Worm (Caenorhabditis elegans) whole organism, mixed stage, embryonic: ENCODE measurements around the gene Y48G9A.7.
A peak's percentile ranks its signal among the peaks of the same experiment; 100 is the strongest.

Source experiments
- M03D4.4 ChIP-seq: sonication (generic microtip); optimal IDR thresholded peaks from 2 replicates; lab custom pipeline; 2017; ENCODE audit warnings: mild to moderate bottlenecking, missing genetic modification characterization, missing compliant biosample characterization
- blmp-1 ChIP-seq: fragments of 150-350 bp; optimal IDR thresholded peaks from 2 replicates; lab custom pipeline; 2014; ENCODE audit warnings: missing biosample characterization, missing genetic modification characterization
- ceh-39 ChIP-seq: fragments of 150-350 bp; optimal IDR thresholded peaks from 2 replicates; lab custom pipeline; 2014; ENCODE audit warnings: missing biosample characterization, missing genetic modification characterization
- ceh-43 ChIP-seq: fragments of 200-800 bp; sonication (Bioruptor generic); optimal IDR thresholded peaks from 2 replicates; lab custom pipeline; 2018; ENCODE audit warnings: mild to moderate bottlenecking, missing genetic modification characterization, moderate library complexity, missing compliant biosample characterization
- ceh-83 ChIP-seq: fragments of 200-800 bp; sonication (Bioruptor generic); optimal IDR thresholded peaks from 2 replicates; lab custom pipeline; 2018; ENCODE audit warnings: mild to moderate bottlenecking, missing genetic modification characterization, missing compliant biosample characterization
- ces-1 ChIP-seq: fragments of 150-350 bp; optimal IDR thresholded peaks from 2 replicates; lab custom pipeline; 2014; ENCODE audit warnings: missing biosample characterization, missing genetic modification reagents, missing genetic modification characterization
- drap-1 ChIP-seq: fragments of 200-800 bp; sonication (Bioruptor generic); optimal IDR thresholded peaks from 3 replicates; lab custom pipeline; 2018; ENCODE audit warnings: mild to moderate bottlenecking, missing genetic modification characterization, missing compliant biosample characterization
- elt-1 ChIP-seq: sonication (generic microtip); optimal IDR thresholded peaks from 2 replicates; lab custom pipeline; 2017; ENCODE audit warnings: missing genetic modification characterization, mild to moderate bottlenecking, missing compliant biosample characterization, antibody characterized with exemption, moderate library complexity, borderline replicate concordance; ENCODE audit not compliant: insufficient read depth
- elt-3 ChIP-seq: fragments of 150-350 bp; optimal IDR thresholded peaks from 2 replicates; lab custom pipeline; 2014; ENCODE audit warnings: missing biosample characterization, missing genetic modification characterization
- flh-1 ChIP-seq: fragments of 200-800 bp; sonication (Bioruptor generic); optimal IDR thresholded peaks from 2 replicates; lab custom pipeline; 2018; ENCODE audit warnings: mild to moderate bottlenecking, missing genetic modification characterization, moderate library complexity, missing compliant biosample characterization
- ham-2 ChIP-seq: fragments of 200-800 bp; sonication (Bioruptor generic); optimal IDR thresholded peaks from 2 replicates; lab custom pipeline; 2018; ENCODE audit warnings: mild to moderate bottlenecking, missing genetic modification characterization, missing compliant biosample characterization
- lin-13 ChIP-seq: fragments of 150-350 bp; optimal IDR thresholded peaks from 2 replicates; lab custom pipeline; 2014; ENCODE audit warnings: missing biosample characterization, missing genetic modification characterization
- lin-32 ChIP-seq: fragments of 200-800 bp; sonication (Bioruptor generic); optimal IDR thresholded peaks from 2 replicates; lab custom pipeline; 2018; ENCODE audit warnings: mild to moderate bottlenecking, missing genetic modification characterization, missing compliant biosample characterization
- lsy-2 ChIP-seq: fragments of 150-350 bp; optimal IDR thresholded peaks from 2 replicates; lab custom pipeline; 2014; ENCODE audit warnings: missing biosample characterization, missing genetic modification characterization
- mab-5 ChIP-seq: fragments of 150-350 bp; optimal IDR thresholded peaks from 2 replicates; lab custom pipeline; 2014; ENCODE audit warnings: missing biosample characterization, missing genetic modification characterization
- mep-1 ChIP-seq: fragments of 150-350 bp; optimal IDR thresholded peaks from 2 replicates; lab custom pipeline; 2017; ENCODE audit warnings: missing biosample characterization, missing genetic modification reagents, missing genetic modification characterization, inconsistent platforms
- mls-2 ChIP-seq: sonication (generic microtip); optimal IDR thresholded peaks from 2 replicates; lab custom pipeline; 2016; ENCODE audit warnings: mild to moderate bottlenecking, missing genetic modification characterization, moderate library complexity, missing compliant biosample characterization
- nhr-12 ChIP-seq: fragments of 150-350 bp; optimal IDR thresholded peaks from 2 replicates; lab custom pipeline; 2014; ENCODE audit warnings: missing biosample characterization, missing genetic modification characterization
- nhr-2 ChIP-seq: fragments of 150-350 bp; optimal IDR thresholded peaks from 2 replicates; lab custom pipeline; 2014; ENCODE audit warnings: missing biosample characterization, missing genetic modification characterization
- nhr-237 ChIP-seq: fragments of 150-350 bp; optimal IDR thresholded peaks from 2 replicates; lab custom pipeline; 2014; ENCODE audit warnings: missing biosample characterization, missing genetic modification characterization
- nhr-28 ChIP-seq: fragments of 150-350 bp; optimal IDR thresholded peaks from 2 replicates; lab custom pipeline; 2014; ENCODE audit warnings: missing biosample characterization, missing genetic modification characterization
- nhr-76 ChIP-seq: sonication (generic microtip); optimal IDR thresholded peaks from 2 replicates; lab custom pipeline; 2017; ENCODE audit warnings: missing biosample characterization, missing genetic modification characterization
- pha-4 ChIP-seq: fragments of 150-350 bp; optimal IDR thresholded peaks from 2 replicates; lab custom pipeline; 2018; ENCODE audit warnings: missing biosample characterization, missing genetic modification reagents, missing genetic modification characterization
- sem-2 ChIP-seq: fragments of 200-800 bp; sonication (Bioruptor generic); optimal IDR thresholded peaks from 2 replicates; lab custom pipeline; 2018; ENCODE audit warnings: mild to moderate bottlenecking, missing genetic modification characterization, missing compliant biosample characterization
- snpc-4 ChIP-seq: fragments of 150-350 bp; optimal IDR thresholded peaks from 2 replicates; lab custom pipeline; 2014; ENCODE audit warnings: missing biosample characterization, missing genetic modification characterization
- sptf-1 ChIP-seq: sonication (generic microtip); optimal IDR thresholded peaks from 2 replicates; lab custom pipeline; 2017; ENCODE audit warnings: mild to moderate bottlenecking, missing genetic modification characterization, moderate library complexity, missing compliant biosample characterization
- tbx-8 ChIP-seq: fragments of 200-800 bp; sonication (Bioruptor generic); optimal IDR thresholded peaks from 2 replicates; lab custom pipeline; 2018; ENCODE audit warnings: mild to moderate bottlenecking, missing genetic modification characterization, moderate library complexity, missing compliant biosample characterization
- unc-39 ChIP-seq: fragments of 150-350 bp; optimal IDR thresholded peaks from 2 replicates; lab custom pipeline; 2014; ENCODE audit warnings: missing biosample characterization, missing genetic modification characterization
- unc-62 ChIP-seq: fragments of 150-350 bp; optimal IDR thresholded peaks from 2 replicates; lab custom pipeline; 2014; ENCODE audit warnings: missing biosample characterization, missing genetic modification reagents, missing genetic modification characterization
- zip-8 ChIP-seq: fragments of 150-350 bp; optimal IDR thresholded peaks from 2 replicates; lab custom pipeline; 2014; ENCODE audit warnings: missing biosample characterization, missing genetic modification characterization
- ztf-11 ChIP-seq: fragments of 150-350 bp; optimal IDR thresholded peaks from 2 replicates; lab custom pipeline; 2014; ENCODE audit warnings: missing biosample characterization, missing genetic modification characterization

Gene Y48G9A.7

DNA sequence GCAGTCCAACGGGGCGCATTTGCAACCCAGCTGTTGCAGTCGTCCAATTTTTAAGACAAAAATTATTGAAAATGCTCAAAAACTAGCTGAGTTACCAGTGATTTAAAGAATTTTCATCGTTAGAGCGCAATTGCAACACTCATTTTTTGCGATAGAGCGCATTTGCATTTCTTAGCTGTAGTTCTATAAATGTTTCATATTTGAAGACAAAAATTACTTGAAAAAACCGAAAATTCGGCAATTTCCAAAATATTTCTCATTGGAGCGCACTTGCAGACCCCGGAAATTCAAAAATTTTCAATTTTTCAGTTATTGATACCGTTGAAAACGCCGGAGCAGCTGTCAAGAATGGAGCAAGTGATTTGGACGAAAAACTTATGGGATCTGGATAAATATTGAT lies 1.7 kb downstream of the Y48G9A.7 start:
- no peak for TF ChIP-seq sem-2 (GFP tag; lab: Kevin White, UChicago)

ce11 chrIII:2112601-2113176 lies 2.3 kb downstream of the Y48G9A.7 start:
- peak; percentile 56 for TF ChIP-seq ceh-39 (tag; lab: Kevin White, UChicago)
- no peak for TF ChIP-seq lin-32 (GFP tag; lab: Kevin White, UChicago)

DNA sequence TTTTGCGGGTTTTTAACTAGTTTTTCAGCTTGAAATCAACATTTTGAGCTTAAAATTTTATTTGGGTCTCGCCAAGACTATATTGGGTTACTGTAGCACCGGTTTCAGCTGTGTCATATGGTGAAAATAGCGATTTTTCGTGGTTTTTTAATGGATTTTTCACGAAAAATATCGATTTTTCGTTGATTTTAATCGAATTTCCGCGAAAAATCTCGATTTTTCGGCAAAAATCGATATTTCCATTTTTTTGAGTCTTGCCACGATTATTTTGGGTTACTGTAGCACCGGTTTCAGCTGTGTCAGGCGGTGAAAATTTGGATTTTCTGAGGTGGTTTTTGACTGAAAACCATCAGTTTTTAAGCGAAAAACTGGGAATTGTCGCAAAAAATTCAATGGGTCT lies 5.0 kb downstream of the Y48G9A.7 start:
- TF ChIP-seq ceh-83 (GFP tag; lab: Kevin White, UChicago) (no peak), sptf-1 (tag; lab: Kevin White, UChicago) (no peak), pha-4 (tag; lab: Kevin White, UChicago) (no peak), ham-2 (no peak), tbx-8 (no peak), nhr-12 (tag; lab: Kevin White, UChicago) (no peak), unc-39 (no peak), elt-3 (no peak), nhr-2 (no peak), ceh-43 (GFP tag; lab: Kevin White, UChicago) (no peak), nhr-76 (tag; lab: Kevin White, UChicago) (no peak), lin-13 (no peak), blmp-1 (tag; lab: Kevin White, UChicago) (no peak), ces-1 (GFP tag; lab: Kevin White, UChicago) (no peak), lin-32 (GFP tag; lab: Kevin White, UChicago) (no peak), lsy-2 (tag; lab: Kevin White, UChicago) (no peak), elt-1 (tag; lab: Kevin White, UChicago) (no peak), ceh-39 (tag; lab: Kevin White, UChicago) (no peak), mls-2 (tag; lab: Kevin White, UChicago) (no peak), nhr-237 (no peak)

- no peak for TF ChIP-seq ceh-83 (GFP tag; lab: Kevin White, UChicago)
- no peak for TF ChIP-seq elt-3
- TF ChIP-seq nhr-2, result no peak
- no peak for TF ChIP-seq unc-62 (GFP tag; lab: Kevin White, UChicago)
- TF ChIP-seq nhr-12 (tag; lab: Kevin White, UChicago), result no peak
- no peak for TF ChIP-seq mab-5
These were observed 6.4 kb downstream of the Y48G9A.7 start, which contains the start of gene Y48G9A.11 for ce11 chrIII:2116797-2117196. Y48G9A.11 (minus strand) TSS chrIII:2116897.

DNA sequence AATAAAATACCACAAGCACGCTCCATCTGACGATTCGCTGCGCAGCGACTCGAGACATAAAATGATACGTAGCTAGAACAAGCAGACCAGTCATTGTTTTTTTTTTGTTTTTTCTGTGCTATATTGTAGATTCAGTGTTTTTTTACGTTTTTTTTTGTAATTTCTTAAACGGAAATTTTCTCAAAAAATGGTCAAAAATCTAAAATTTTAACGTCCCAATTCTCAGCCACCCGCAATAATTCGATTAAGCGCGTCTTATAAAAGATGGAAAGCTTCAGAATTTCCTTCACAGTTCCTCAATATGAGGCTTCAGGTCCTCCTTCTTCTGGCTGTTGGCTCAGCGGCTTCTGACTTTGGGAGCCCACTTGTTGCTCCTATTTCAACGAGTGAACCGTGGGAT lies 7.2 kb downstream of the Y48G9A.7 start, which contains the start of gene Y48G9A.6:
Y48G9A.6 (plus strand) TSS at position 301 of the 400 bp plus-strand sequence.
- TF ChIP-seq mep-1 (tag; lab: Kevin White, UChicago) (no peak), elt-1 (tag; lab: Kevin White, UChicago) (no peak), nhr-28 (tag; lab: Kevin White, UChicago) (no peak), lin-32 (GFP tag; lab: Kevin White, UChicago) (no peak), zip-8 (tag; lab: Kevin White, UChicago) (no peak), M03D4.4 (tag; lab: Kevin White, UChicago) (no peak), ceh-43 (GFP tag; lab: Kevin White, UChicago) (no peak), ztf-11 (tag; lab: Kevin White, UChicago) (no peak), nhr-237 (no peak), ham-2 (no peak), ceh-39 (tag; lab: Kevin White, UChicago) (no peak), sptf-1 (tag; lab: Kevin White, UChicago) (no peak), lin-13 (no peak), lsy-2 (tag; lab: Kevin White, UChicago) (no peak), unc-62 (GFP tag; lab: Kevin White, UChicago) (no peak)

DNA sequence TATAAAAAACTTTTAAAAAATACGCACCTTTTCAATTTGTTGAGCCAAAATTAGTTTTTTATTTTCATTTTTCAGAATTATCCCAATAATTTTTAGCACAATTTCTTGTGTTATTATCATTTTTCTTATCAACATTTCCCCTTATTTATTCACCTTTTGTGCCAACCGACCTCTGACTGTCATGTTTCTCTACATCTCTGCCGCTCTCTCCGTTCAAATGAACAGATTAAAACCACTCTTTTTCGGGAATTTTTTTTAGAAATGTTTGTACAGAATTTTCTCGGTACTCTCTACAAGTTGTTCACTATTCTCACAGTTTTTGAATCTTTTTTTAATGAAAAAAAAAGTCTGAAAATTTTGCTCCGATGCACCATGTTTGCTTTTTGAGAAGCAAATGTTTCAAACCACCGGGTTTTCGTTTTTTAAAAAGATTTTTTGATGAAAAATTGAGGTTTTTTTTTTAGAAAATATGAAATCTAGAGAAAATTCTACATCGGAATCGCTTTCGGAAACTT lies 13.4 kb downstream of the Y48G9A.7 start, which contains the start of gene frl-1:
frl-1 (plus strand) TSS at position 465 of the 515 bp plus-strand sequence.
- TF ChIP-seq lin-32 (GFP tag; lab: Kevin White, UChicago), result no peak
- TF ChIP-seq ceh-39 (tag; lab: Kevin White, UChicago), result no peak
- no peak for TF ChIP-seq pha-4 (tag; lab: Kevin White, UChicago)
- TF ChIP-seq unc-62 (GFP tag; lab: Kevin White, UChicago), result no peak
- no peak for TF ChIP-seq mls-2 (tag; lab: Kevin White, UChicago)
- TF ChIP-seq lin-13, result no peak
- no peak for TF ChIP-seq elt-1 (tag; lab: Kevin White, UChicago)
- TF ChIP-seq nhr-237, result no peak
- no peak for TF ChIP-seq flh-1 (GFP tag; lab: Kevin White, UChicago)
- TF ChIP-seq sem-2 (GFP tag; lab: Kevin White, UChicago), result no peak
- no peak for TF ChIP-seq blmp-1 (tag; lab: Kevin White, UChicago)
- TF ChIP-seq snpc-4 (tag; lab: Kevin White, UChicago), result no peak
- no peak for TF ChIP-seq nhr-76 (tag; lab: Kevin White, UChicago)
- no peak for TF ChIP-seq zip-8 (tag; lab: Kevin White, UChicago)
- no peak for TF ChIP-seq M03D4.4 (tag; lab: Kevin White, UChicago)
- no peak for TF ChIP-seq drap-1
- no peak for TF ChIP-seq tbx-8
